Worm (Caenorhabditis elegans) whole organism, early embryonic: ENCODE results near the gene tbc-1.
A peak's percentile ranks its signal among the peaks of the same experiment; 100 is the strongest.

Source experiments
- B0310.2 ChIP-seq: sonication (generic microtip); optimal IDR thresholded peaks from 2 replicates; lab custom pipeline; 2016; ENCODE audit warnings: mild to moderate bottlenecking, missing genetic modification characterization, missing compliant biosample characterization
- F13C5.2 ChIP-seq: sonication (generic microtip); optimal IDR thresholded peaks from 2 replicates; lab custom pipeline; 2017; ENCODE audit warnings: mild to moderate bottlenecking, missing genetic modification characterization, inconsistent platforms, missing compliant biosample characterization
- aly-1 ChIP-seq: sonication (generic microtip); optimal IDR thresholded peaks from 2 replicates; lab custom pipeline; 2016; ENCODE audit warnings: missing genetic modification characterization, missing compliant biosample characterization
- ama-1 ChIP-seq: fragments of 150-350 bp; optimal IDR thresholded peaks from 2 replicates; lab custom pipeline; 2014
- ceh-13 ChIP-seq: fragments of 200-800 bp; sonication (Bioruptor generic); optimal IDR thresholded peaks from 2 replicates; lab custom pipeline; 2018; ENCODE audit warnings: mild to moderate bottlenecking, missing genetic modification characterization, missing compliant biosample characterization
- ceh-36 ChIP-seq: sonication (generic microtip); optimal IDR thresholded peaks from 2 replicates; lab custom pipeline; 2016; ENCODE audit warnings: missing genetic modification characterization, inconsistent platforms, missing compliant biosample characterization
- ets-7 ChIP-seq: sonication (generic microtip); optimal IDR thresholded peaks from 2 replicates; lab custom pipeline; 2016; ENCODE audit warnings: missing genotype, missing genetic modification characterization, missing compliant biosample characterization
- flt-1 ChIP-seq: fragments of 200-800 bp; sonication (Bioruptor generic); IDR thresholded peaks from 2 replicates; pipeline ENCODE4 v1.3.6; 2022; ENCODE audit warnings: missing genetic modification characterization, missing compliant biosample characterization
- hmbx-1 ChIP-seq: sonication (generic microtip); optimal IDR thresholded peaks from 2 replicates; lab custom pipeline; 2016; ENCODE audit warnings: mild to moderate bottlenecking, missing genetic modification characterization, missing compliant biosample characterization
- hmg-4 ChIP-seq: fragments of 200-800 bp; sonication (Bioruptor generic); optimal IDR thresholded peaks from 2 replicates; lab custom pipeline; 2018; ENCODE audit warnings: mild to moderate bottlenecking, missing genetic modification characterization, missing compliant biosample characterization
- hnd-1 ChIP-seq: sonication (generic microtip); optimal IDR thresholded peaks from 2 replicates; lab custom pipeline; 2016; ENCODE audit warnings: missing genetic modification characterization, missing compliant biosample characterization
- pes-1 ChIP-seq: fragments of 200-800 bp; sonication (Bioruptor generic); IDR thresholded peaks from 2 replicates; pipeline ENCODE4 v1.3.6; 2022; ENCODE audit warnings: missing genetic modification reagents, missing genetic modification characterization, missing compliant biosample characterization
- scrt-1 ChIP-seq: fragments of 200-800 bp; sonication (Bioruptor generic); IDR thresholded peaks from 2 replicates; pipeline ENCODE4 v1.3.6; 2022; ENCODE audit warnings: missing genetic modification characterization, missing compliant biosample characterization
- sea-1 ChIP-seq: fragments of 200-800 bp; sonication (Bioruptor generic); conservative IDR thresholded peaks from 2 replicates; pipeline ENCODE4 v1.3.6; 2022; ENCODE audit warnings: missing genetic modification characterization, missing compliant biosample characterization
- tbx-11 ChIP-seq: fragments of 200-800 bp; sonication (Bioruptor generic); IDR thresholded peaks from 2 replicates; pipeline ENCODE4 v1.3.6; 2022; ENCODE audit warnings: missing genetic modification characterization, missing compliant biosample characterization
- tbx-37 ChIP-seq: fragments of 200-800 bp; sonication (Bioruptor generic); conservative IDR thresholded peaks from 2 replicates; pipeline ENCODE4 v1.3.6; 2022; ENCODE audit warnings: missing genetic modification reagents, missing genetic modification characterization, missing compliant biosample characterization
- tra-4 ChIP-seq: sonication (generic microtip); optimal IDR thresholded peaks from 2 replicates; lab custom pipeline; 2017; ENCODE audit warnings: missing genetic modification characterization, missing compliant biosample characterization

tbc-1 gene

DNA sequence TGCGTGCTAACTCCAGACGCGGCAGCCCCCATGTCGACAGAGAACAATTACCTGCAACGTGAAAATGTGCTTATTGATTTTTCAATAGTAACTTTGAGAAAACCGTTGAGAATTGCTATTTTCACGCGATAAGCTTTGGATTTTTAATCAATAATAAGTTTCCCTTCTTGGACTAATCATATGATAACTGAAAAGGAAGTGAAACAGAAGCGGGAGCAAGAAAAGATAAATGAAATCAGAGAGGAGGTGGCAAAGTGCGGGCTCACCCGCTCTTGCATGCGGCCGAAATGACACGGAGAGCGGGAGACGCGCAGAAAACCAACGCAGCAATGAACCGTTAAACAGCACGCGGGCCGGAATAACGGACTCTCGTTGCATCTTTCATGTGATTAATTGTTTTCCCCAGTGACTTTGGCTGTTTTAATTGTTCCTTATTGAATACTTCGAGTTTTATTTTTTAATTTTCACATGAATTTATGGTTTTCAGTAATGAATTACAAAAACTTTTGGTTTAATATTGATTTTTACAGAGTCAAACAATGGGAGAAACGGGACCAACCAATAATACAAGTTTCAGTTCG, at the start of gene tbc-1, which contains the start of gene flwr-1:
Gene tbc-1 (plus strand): TSS at position 531 of the 581 bp plus-strand sequence.
Gene flwr-1 (minus strand): TSS at position 51 of the 581 bp plus-strand sequence.
- TF ChIP-seq F13C5.2 (peak; percentile 17), ceh-13 (GFP tag; lab: Kevin White, UChicago) (no peak)

DNA sequence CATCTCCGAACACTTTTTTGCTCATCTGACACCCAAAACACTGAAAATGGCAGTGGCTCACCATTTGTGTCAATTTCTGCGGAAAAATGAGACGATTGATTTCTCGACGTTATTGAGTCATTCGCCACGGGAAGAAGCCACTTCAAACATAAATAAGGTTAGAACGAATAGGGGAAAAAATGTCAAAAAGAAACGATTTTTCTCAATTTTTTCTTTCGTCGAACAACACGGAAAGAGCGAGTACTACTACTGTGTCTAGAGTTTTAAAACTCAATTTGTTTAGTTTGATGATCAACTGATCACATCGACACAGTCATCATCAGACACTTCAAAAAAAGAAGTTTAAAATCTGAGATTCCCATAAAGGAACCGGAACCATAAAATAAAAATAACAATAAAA, 49.7 kb upstream of the tbc-1 start:
- TF ChIP-seq flt-1 (no peak), tbx-11 (GFP tag; lab: Robert Waterston, UW) (no peak), ets-7 (tag; lab: Kevin White, UChicago) (no peak), pes-1 (no peak), tbx-37 (GFP tag; lab: Robert Waterston, UW) (no peak), aly-1 (tag; lab: Kevin White, UChicago) (no peak), hnd-1 (tag; lab: Kevin White, UChicago) (no peak), ama-1 (lab: Kevin White, UChicago) (no peak), scrt-1 (GFP tag; lab: Robert Waterston, UW) (no peak), F13C5.2 (no peak), hmbx-1 (tag; lab: Kevin White, UChicago) (no peak), ceh-36 (no peak)

DNA sequence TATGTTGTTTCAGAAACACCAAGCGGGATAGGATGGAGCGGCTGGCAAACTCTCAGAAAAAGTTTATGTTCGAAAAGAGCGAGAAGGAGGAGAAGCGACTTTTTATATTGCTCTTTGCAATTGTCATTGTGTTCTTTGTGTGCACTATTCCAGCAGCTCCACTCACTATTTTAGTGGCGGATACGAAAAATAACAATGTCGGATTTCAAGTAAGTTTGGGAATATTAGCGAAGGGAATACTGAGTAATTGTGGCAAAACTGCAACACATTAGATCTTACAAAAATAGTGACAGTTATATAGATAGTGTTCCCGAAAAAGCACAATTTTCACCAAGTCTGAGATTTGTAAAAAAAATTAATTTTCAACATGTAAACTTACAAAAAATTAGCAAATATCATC, 47.8 kb upstream of the tbc-1 start:
- no peak for TF ChIP-seq ama-1 (lab: Kevin White, UChicago)
- TF ChIP-seq hmbx-1 (tag; lab: Kevin White, UChicago), result no peak
- TF ChIP-seq hmg-4 (GFP tag; lab: Kevin White, UChicago), result no peak
- TF ChIP-seq ceh-13 (GFP tag; lab: Kevin White, UChicago), result no peak
- no peak for TF ChIP-seq flt-1
- no peak for TF ChIP-seq pes-1
- no peak for TF ChIP-seq scrt-1 (GFP tag; lab: Robert Waterston, UW)
- no peak for TF ChIP-seq tbx-37 (GFP tag; lab: Robert Waterston, UW)
- no peak for TF ChIP-seq B0310.2
- TF ChIP-seq hnd-1 (tag; lab: Kevin White, UChicago), result no peak
- TF ChIP-seq aly-1 (tag; lab: Kevin White, UChicago), result no peak
- no peak for TF ChIP-seq tra-4 (tag; lab: Kevin White, UChicago)
- no peak for TF ChIP-seq F13C5.2
- TF ChIP-seq ets-7 (tag; lab: Kevin White, UChicago), result no peak
- TF ChIP-seq tbx-11 (GFP tag; lab: Robert Waterston, UW), result no peak
- no peak for TF ChIP-seq sea-1
- TF ChIP-seq ceh-36, result no peak

- TF ChIP-seq pes-1, result no peak
- TF ChIP-seq tbx-11 (GFP tag; lab: Robert Waterston, UW), result no peak
- TF ChIP-seq aly-1 (tag; lab: Kevin White, UChicago), result no peak
- no peak for TF ChIP-seq ceh-13 (GFP tag; lab: Kevin White, UChicago)
- TF ChIP-seq hmbx-1 (tag; lab: Kevin White, UChicago), result no peak
- no peak for TF ChIP-seq hmg-4 (GFP tag; lab: Kevin White, UChicago)
- no peak for TF ChIP-seq B0310.2
- no peak for TF ChIP-seq ceh-36
- no peak for TF ChIP-seq scrt-1 (GFP tag; lab: Robert Waterston, UW)
- TF ChIP-seq tbx-37 (GFP tag; lab: Robert Waterston, UW), result no peak
- TF ChIP-seq ama-1 (lab: Kevin White, UChicago), result no peak
- TF ChIP-seq flt-1, result no peak
These were observed 41.7 kb upstream of the tbc-1 start, which contains the start of gene ntr-2 for ce11 chrX:14928854-14929253. Gene ntr-2 (minus strand): TSS chrX:14928954.

ce11 chrX:14929512-14929911, 41.0 kb upstream of the tbc-1 start:
- no peak for TF ChIP-seq pes-1
- no peak for TF ChIP-seq ceh-36
- TF ChIP-seq sea-1, result no peak
- no peak for TF ChIP-seq F13C5.2
- TF ChIP-seq aly-1 (tag; lab: Kevin White, UChicago), result no peak
- TF ChIP-seq hnd-1 (tag; lab: Kevin White, UChicago), result no peak
- no peak for TF ChIP-seq tbx-11 (GFP tag; lab: Robert Waterston, UW)
- TF ChIP-seq B0310.2, result no peak
- no peak for TF ChIP-seq scrt-1 (GFP tag; lab: Robert Waterston, UW)
- no peak for TF ChIP-seq ceh-13 (GFP tag; lab: Kevin White, UChicago)
- no peak for TF ChIP-seq ama-1 (lab: Kevin White, UChicago)
- no peak for TF ChIP-seq tra-4 (tag; lab: Kevin White, UChicago)
- TF ChIP-seq tbx-37 (GFP tag; lab: Robert Waterston, UW), result no peak
- no peak for TF ChIP-seq hmbx-1 (tag; lab: Kevin White, UChicago)
- TF ChIP-seq flt-1, result no peak
- no peak for TF ChIP-seq hmg-4 (GFP tag; lab: Kevin White, UChicago)
- TF ChIP-seq ets-7 (tag; lab: Kevin White, UChicago), result no peak

- TF ChIP-seq ceh-13 (GFP tag; lab: Kevin White, UChicago) (no peak), hnd-1 (tag; lab: Kevin White, UChicago) (no peak)
These were observed 39.1 kb upstream of the tbc-1 start for ce11 chrX:14931443-14931842.

- TF ChIP-seq ceh-36 (no peak), tbx-11 (GFP tag; lab: Robert Waterston, UW) (no peak), ets-7 (tag; lab: Kevin White, UChicago) (no peak), scrt-1 (GFP tag; lab: Robert Waterston, UW) (no peak), hmg-4 (GFP tag; lab: Kevin White, UChicago) (no peak), flt-1 (no peak), hmbx-1 (tag; lab: Kevin White, UChicago) (no peak), hnd-1 (tag; lab: Kevin White, UChicago) (no peak), pes-1 (no peak), tbx-37 (GFP tag; lab: Robert Waterston, UW) (no peak), B0310.2 (no peak), aly-1 (tag; lab: Kevin White, UChicago) (no peak), ceh-13 (GFP tag; lab: Kevin White, UChicago) (no peak), ama-1 (lab: Kevin White, UChicago) (no peak)
These were observed 32.4 kb upstream of the tbc-1 start for ce11 chrX:14938188-14938587.

DNA sequence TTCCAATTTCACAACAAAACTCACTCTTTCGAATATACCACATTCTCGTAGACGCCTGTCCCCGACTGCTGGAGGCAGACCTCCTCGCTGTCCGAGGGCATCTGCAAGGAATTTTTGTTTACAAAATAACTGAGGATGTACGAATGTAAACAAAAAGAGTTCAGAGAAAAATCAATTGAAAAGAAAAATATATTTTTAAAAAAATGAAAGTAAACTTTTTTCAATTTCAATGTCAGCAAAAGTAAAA, 24.4 kb upstream of the tbc-1 start, which contains the start of gene mrp-5:
Gene mrp-5 (minus strand): TSS at position 101 of the 247 bp plus-strand sequence.
- TF ChIP-seq ceh-13 (GFP tag; lab: Kevin White, UChicago) (no peak), flt-1 (no peak), tbx-37 (GFP tag; lab: Robert Waterston, UW) (no peak), hnd-1 (tag; lab: Kevin White, UChicago) (no peak), ceh-36 (no peak), hmbx-1 (tag; lab: Kevin White, UChicago) (no peak), pes-1 (no peak), tra-4 (tag; lab: Kevin White, UChicago) (no peak), ets-7 (tag; lab: Kevin White, UChicago) (no peak), F13C5.2 (no peak), scrt-1 (GFP tag; lab: Robert Waterston, UW) (no peak), ama-1 (lab: Kevin White, UChicago) (no peak), tbx-11 (GFP tag; lab: Robert Waterston, UW) (no peak)
